Fruit fly (Drosophila melanogaster): ENCODE measurements around the gene CecC.

The CecC gene

DNA sequence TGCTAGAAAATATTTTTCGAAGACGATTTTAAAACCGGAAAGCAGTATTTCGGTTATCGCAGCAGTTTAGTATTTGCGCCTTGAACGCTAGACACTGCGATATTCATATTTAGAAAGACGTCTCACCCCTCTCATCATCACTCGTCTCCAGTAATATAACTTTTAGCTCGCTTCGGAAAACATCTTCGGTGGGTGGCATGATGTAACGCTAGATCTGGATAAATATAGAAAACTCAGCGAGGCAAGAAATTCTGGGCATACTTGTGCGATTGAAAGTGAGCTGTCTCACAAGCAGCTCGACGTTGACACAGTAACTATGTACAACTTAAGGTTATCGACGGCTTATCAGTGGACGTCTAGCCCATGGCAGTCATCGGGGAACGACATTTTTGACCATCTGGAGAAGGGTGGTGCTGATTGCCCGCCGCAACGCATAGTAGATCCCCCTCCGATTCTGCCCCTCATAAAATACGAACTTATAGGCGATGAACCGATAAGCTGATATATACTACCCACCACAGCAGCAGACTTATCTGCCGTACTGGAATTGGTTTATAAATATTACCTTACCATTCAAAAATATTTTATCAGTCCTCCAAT, 12.2 kb upstream of the CecC start (continued):
- TF ChIP-seq CG9437 (GFP tag; optimal IDR thresholded peaks at IDR 0.05) (no peak), CG9609 (GFP tag; optimal IDR thresholded peaks at IDR 0.05) (no peak), CG33213 (GFP tag; optimal IDR thresholded peaks at IDR 0.05) (no peak), CG1792 (GFP tag; optimal IDR thresholded peaks at IDR 0.05) (no peak), Pdp1 (GFP tag; optimal IDR thresholded peaks at IDR 0.05) (peak in 1 of 2 experiments; percentile 67), her (GFP tag; optimal IDR thresholded peaks at IDR 0.05) (no peak), gcm2 (GFP tag; optimal IDR thresholded peaks at IDR 0.05) (no peak), CG2199 (GFP tag; IDR thresholded peaks at IDR 0.05) (peak; percentile 68; the same call in 1 of the 3 replicates), E2f1 (GFP tag; IDR thresholded peaks at IDR 0.05) (no peak), HmgZ (tag; optimal IDR thresholded peaks at IDR 0.05) (peak; percentile 16), CG17328 (GFP tag; IDR thresholded peaks at IDR 0.05) (no peak), Blimp-1 (GFP tag; optimal IDR thresholded peaks at IDR 0.05) (no peak), unc-4 (GFP tag; IDR thresholded peaks at IDR 0.05; ENCODE audit: partially characterized antibody) (no peak), CG5180 (GFP tag; optimal IDR thresholded peaks at IDR 0.05) (peak; percentile 33), h (optimal IDR thresholded peaks at IDR 0.05) (no peak), CG32532 (GFP tag; IDR thresholded peaks at IDR 0.05) (no peak), crol (GFP tag; IDR thresholded peaks at IDR 0.05) (peak; percentile 45; the same call in 1 of the 2 replicates), CG31388 (GFP tag; optimal IDR thresholded peaks at IDR 0.05) (no peak), fru (optimal IDR thresholded peaks at IDR 0.05) (no peak), pita (GFP tag; optimal IDR thresholded peaks at IDR 0.05) (no peak), sug (tag; optimal IDR thresholded peaks at IDR 0.05) (peak; percentile 65), sd (tag; optimal IDR thresholded peaks at IDR 0.05) (peak; percentile 70), NK7.1 (GFP tag; optimal IDR thresholded peaks at IDR 0.05) (no peak), CkIIα-i1 (GFP tag; IDR thresholded peaks at IDR 0.05) (no peak), row (GFP tag; IDR thresholded peaks at IDR 0.05) (no peak), psq (GFP tag; optimal IDR thresholded peaks at IDR 0.05) (no peak), danr (GFP tag; IDR thresholded peaks at IDR 0.05) (no peak), HHEX (GFP tag; optimal IDR thresholded peaks at IDR 0.05) (no peak), Dll (GFP tag; IDR thresholded peaks at IDR 0.05; ENCODE audit: partially characterized antibody) (no peak), CG18764 (GFP tag; optimal IDR thresholded peaks at IDR 0.05) (no peak), CG13287 (GFP tag; IDR thresholded peaks at IDR 0.05; ENCODE audit: partially characterized antibody) (no peak), CG4328 (GFP tag; optimal IDR thresholded peaks at IDR 0.05) (no peak), gsb-n (tag; optimal IDR thresholded peaks at IDR 0.05) (no peak), vnd (GFP tag; IDR thresholded peaks at IDR 0.05; ENCODE audit: partially characterized antibody) (no peak), CHES-1-like (GFP tag; optimal IDR thresholded peaks at IDR 0.05) (no peak), dpn (GFP tag; optimal IDR thresholded peaks at IDR 0.05) (no peak), tin (GFP tag; optimal IDR thresholded peaks at IDR 0.05) (no peak), CG10654 (GFP tag; optimal IDR thresholded peaks at IDR 0.05) (no peak), CG7987 (GFP tag; optimal IDR thresholded peaks at IDR 0.05) (no peak), CG11696 (GFP tag; IDR thresholded peaks at IDR 0.05) (no peak), Trl (optimal IDR thresholded peaks at IDR 0.05) (peak in 1 of 2 experiments; percentile 51), Trl (GFP tag; optimal IDR thresholded peaks at IDR 0.05) (no peak), trh (GFP tag; optimal IDR thresholded peaks at IDR 0.05) (no peak), knrl (GFP tag; IDR thresholded peaks at IDR 0.05; ENCODE audit: partially characterized antibody) (no peak), CG10267 (tag; optimal IDR thresholded peaks at IDR 0.05) (no peak), CG16813 (GFP tag; IDR thresholded peaks at IDR 0.05; ENCODE audit: partially characterized antibody) (no peak), rib (GFP tag; IDR thresholded peaks at IDR 0.05) (no peak), Med (GFP tag) (peak; percentile 79), sc (optimal IDR thresholded peaks at IDR 0.05) (no peak), sc (GFP tag; optimal IDR thresholded peaks at IDR 0.05) (no peak), ranshi (GFP tag; IDR thresholded peaks at IDR 0.05) (no peak), Six4 (GFP tag; optimal IDR thresholded peaks at IDR 0.05) (no peak)

Measured in whole organism, embryonic.